Fruit fly (Drosophila melanogaster): ENCODE data around the gene yem.
A peak's percentile ranks its signal among the peaks of the same experiment; 100 is the strongest.

The yem gene

dm6 chr3R:29083459-29084457, 38.9 kb downstream of the yem start:
- TF ChIP-seq CG6792 (GFP tag; optimal IDR thresholded peaks at IDR 0.05) (no peak), spab (GFP tag; optimal IDR thresholded peaks at IDR 0.05) (peak; percentile 31), achi (GFP tag; optimal IDR thresholded peaks at IDR 0.05) (peak; percentile 38), Lpt (GFP tag; optimal IDR thresholded peaks at IDR 0.05) (peak; percentile 9), CG8632 (GFP tag; optimal IDR thresholded peaks at IDR 0.05) (peak; percentile 33), salr (GFP tag; optimal IDR thresholded peaks at IDR 0.05) (peak in 1 of 2 experiments; percentile 26), CG16779 (tag; optimal IDR thresholded peaks at IDR 0.05) (no peak), CG10631 (GFP tag; optimal IDR thresholded peaks at IDR 0.05) (peak; percentile 34), CG7368 (GFP tag; optimal IDR thresholded peaks at IDR 0.05) (peak; percentile 13), dsx (GFP tag; optimal IDR thresholded peaks at IDR 0.05; ENCODE audit: poor library complexity, severe bottlenecking) (no peak), CG3032 (tag; optimal IDR thresholded peaks at IDR 0.05) (peak; percentile 33), eg (GFP tag; IDR thresholded peaks at IDR 0.05) (peak; percentile 45; the same call in 1 of the 3 replicates), CG10669 (GFP tag; optimal IDR thresholded peaks at IDR 0.05) (peak; percentile 47), CG3919 (GFP tag; optimal IDR thresholded peaks at IDR 0.05) (peak; percentile 42), CG11294 (GFP tag; IDR thresholded peaks at IDR 0.05) (no peak), CG8119 (GFP tag; IDR thresholded peaks at IDR 0.05) (no peak), Sox14 (GFP tag; optimal IDR thresholded peaks at IDR 0.05) (peak; percentile 37), CG31627 (GFP tag; optimal IDR thresholded peaks at IDR 0.05) (peak; percentile 34), CG15336 (GFP tag; IDR thresholded peaks at IDR 0.05) (0 out of 2 replicates have a peak, but pooled peaks have one; percentile 13), fd85E (GFP tag; optimal IDR thresholded peaks at IDR 0.05) (no peak), Ets96B (tag; optimal IDR thresholded peaks at IDR 0.05) (peak; percentile 51), Sox15 (GFP tag; optimal IDR thresholded peaks at IDR 0.05) (no peak), CG11902 (GFP tag; optimal IDR thresholded peaks at IDR 0.05) (no peak), ss (GFP tag; optimal IDR thresholded peaks at IDR 0.05) (peak in 1 of 2 experiments; percentile 7), OdsH (GFP tag; optimal IDR thresholded peaks at IDR 0.05) (peak; percentile 40), dac (GFP tag; optimal IDR thresholded peaks at IDR 0.05) (no peak), pdm3 (GFP tag; optimal IDR thresholded peaks at IDR 0.05) (peak; percentile 44), Blimp-1 (GFP tag; optimal IDR thresholded peaks at IDR 0.05) (no peak), fd59A (GFP tag; optimal IDR thresholded peaks at IDR 0.05) (no peak), Sox102F (GFP tag; optimal IDR thresholded peaks at IDR 0.05) (peak; percentile 8), Gug (GFP tag; IDR thresholded peaks at IDR 0.05) (no peak), Eip93F (GFP tag; optimal IDR thresholded peaks at IDR 0.05) (no peak), CG6163 (GFP tag; IDR thresholded peaks at IDR 0.05) (peak; percentile 11; the same call in 1 of the 3 replicates), fkh (GFP tag; optimal IDR thresholded peaks at IDR 0.05) (peak; percentile 88), topi (GFP tag; optimal IDR thresholded peaks at IDR 0.05) (peak; percentile 52), esn (GFP tag; optimal IDR thresholded peaks at IDR 0.05) (peak; percentile 55), CG8319 (GFP tag; optimal IDR thresholded peaks at IDR 0.05) (peak; percentile 33), CG1621 (tag; optimal IDR thresholded peaks at IDR 0.05) (no peak), Eip78C (GFP tag) (peak; percentile 70), net (GFP tag; optimal IDR thresholded peaks at IDR 0.05) (no peak), CG9139 (GFP tag; optimal IDR thresholded peaks at IDR 0.05) (no peak), Met (GFP tag; optimal IDR thresholded peaks at IDR 0.05) (peak; percentile 8), CG6854 (GFP tag; optimal IDR thresholded peaks at IDR 0.05) (no peak), vri (GFP tag; optimal IDR thresholded peaks at IDR 0.05) (peak; percentile 4), Hr38 (GFP tag; optimal IDR thresholded peaks at IDR 0.05) (no peak), lz (GFP tag; optimal IDR thresholded peaks at IDR 0.05) (peak; percentile 19), CG4318 (GFP tag; optimal IDR thresholded peaks at IDR 0.05) (no peak), Eip75B (GFP tag; optimal IDR thresholded peaks at IDR 0.05) (peak; percentile 3), CG34406 (GFP tag; optimal IDR thresholded peaks at IDR 0.05) (no peak)
